Fruit fly (Drosophila melanogaster) whole organism, adult: ENCODE data around the gene Ns1.

Source experiments
- CG12768 ChIP-seq: fragments of 200-800 bp; sonication (Bioruptor generic); optimal IDR thresholded peaks from 2 replicates; lab custom pipeline; 2017; ENCODE audit warnings: missing biosample characterization, missing genetic modification characterization, mild to moderate bottlenecking, moderate library complexity, missing genetic modification reagents
- CG14711 ChIP-seq: fragments of 200-800 bp; sonication (Bioruptor generic); optimal IDR thresholded peaks from 2 replicates; lab custom pipeline; 2018; ENCODE audit warnings: missing biosample characterization, mild to moderate bottlenecking, missing genetic modification characterization, moderate library complexity
- CG1620 ChIP-seq: fragments of 200-800 bp; sonication (Bioruptor generic); optimal IDR thresholded peaks from 2 replicates; lab custom pipeline; 2016; ENCODE audit warnings: missing biosample characterization, missing genetic modification characterization
- CG33017 ChIP-seq: fragments of 200-800 bp; sonication (Bioruptor generic); optimal IDR thresholded peaks from 2 replicates; lab custom pipeline; 2018; ENCODE audit warnings: missing biosample characterization, mild to moderate bottlenecking, missing genetic modification characterization, moderate library complexity
- CG5204 ChIP-seq: fragments of 200-800 bp; sonication (Bioruptor generic); optimal IDR thresholded peaks from 2 replicates; lab custom pipeline; 2016; ENCODE audit warnings: missing biosample characterization, missing genetic modification characterization
- Clk ChIP-seq: fragments of 200-800 bp; sonication (Bioruptor generic); optimal IDR thresholded peaks from 2 replicates; lab custom pipeline; 2017; ENCODE audit warnings: missing biosample characterization, missing genetic modification characterization
- Crg-1 ChIP-seq: fragments of 200-800 bp; sonication (Bioruptor generic); optimal IDR thresholded peaks from 2 replicates; lab custom pipeline; 2016; ENCODE audit warnings: missing biosample characterization, missing genetic modification characterization
- Hr96 ChIP-seq: fragments of 200-800 bp; sonication (Bioruptor generic); optimal IDR thresholded peaks from 2 replicates; lab custom pipeline; 2016; ENCODE audit warnings: missing biosample characterization, missing genetic modification characterization
- Mnt ChIP-seq: fragments of 200-800 bp; sonication (Bioruptor generic); optimal IDR thresholded peaks from 2 replicates; lab custom pipeline; 2016; ENCODE audit warnings: missing biosample characterization, mild to moderate bottlenecking, missing genetic modification characterization
- kay ChIP-seq: fragments of 200-800 bp; sonication (Bioruptor generic); peaks from one replicate; lab custom pipeline; 2016; ENCODE audit warnings: missing biosample characterization, missing genetic modification characterization, borderline replicate concordance
- pad ChIP-seq: fragments of 200-800 bp; sonication (Bioruptor generic); optimal IDR thresholded peaks from 3 replicates; lab custom pipeline; 2017; ENCODE audit warnings: missing biosample characterization, missing genetic modification characterization, mild to moderate bottlenecking, moderate library complexity, missing genetic modification reagents
- tj ChIP-seq: fragments of 200-800 bp; sonication (Bioruptor generic); optimal IDR thresholded peaks from 3 replicates; lab custom pipeline; 2017; ENCODE audit warnings: missing biosample characterization, mild to moderate bottlenecking, missing genetic modification characterization, moderate library complexity
- toe ChIP-seq: fragments of 200-800 bp; sonication (Bioruptor generic); optimal IDR thresholded peaks from 2 replicates; lab custom pipeline; 2016; ENCODE audit warnings: missing biosample characterization, missing genetic modification characterization

DNA sequence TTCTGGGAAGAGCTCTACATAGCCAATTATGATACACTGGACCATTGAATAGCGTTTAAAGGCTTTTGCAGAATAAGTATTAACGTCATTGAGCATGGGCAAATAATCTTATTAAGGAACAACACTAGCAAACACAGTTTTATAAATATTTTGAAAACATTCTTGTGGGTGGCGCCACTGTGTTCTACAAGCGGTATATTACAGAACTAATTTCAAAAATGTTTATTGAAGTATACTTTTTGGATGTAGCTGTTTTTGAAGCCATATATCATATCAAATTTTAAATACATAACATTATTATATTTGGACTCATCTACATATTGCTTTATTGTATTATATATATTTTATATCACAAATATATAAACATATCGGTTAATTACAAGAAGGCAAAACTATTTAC is 36.4 kb upstream of the Ns1 start:
- no peak for TF ChIP-seq CG1620
- no peak for TF ChIP-seq Crg-1
- TF ChIP-seq Mnt (GFP tag; lab: Kevin White, UChicago) = no peak
- no peak for TF ChIP-seq CG33017 (tag; lab: Kevin White, UChicago)
- TF ChIP-seq toe (GFP tag; lab: Kevin White, UChicago) = no peak
- TF ChIP-seq CG5204 = no peak
- TF ChIP-seq CG12768 (GFP tag; lab: Kevin White, UChicago) = no peak
- no peak for TF ChIP-seq kay (GFP tag; lab: Kevin White, UChicago)
- TF ChIP-seq Clk = no peak
- TF ChIP-seq Hr96 (GFP tag; lab: Kevin White, UChicago) = no peak
- no peak for TF ChIP-seq tj (GFP tag; lab: Kevin White, UChicago)
- no peak for TF ChIP-seq CG14711 (tag; lab: Kevin White, UChicago)
- TF ChIP-seq pad = no peak
